Worm (Caenorhabditis elegans) whole organism, midembryonic: ENCODE results near the gene C34E10.10.

Experiments used
- T22C8.4 ChIP-seq: fragments of 200-800 bp; sonication (Bioruptor generic); IDR thresholded peaks from 2 replicates; pipeline ENCODE4 v1.3.6; 2022; ENCODE audit warnings: missing genetic modification characterization, missing compliant biosample characterization
- cog-1 ChIP-seq: sonication (generic microtip); optimal IDR thresholded peaks from 2 replicates; lab custom pipeline; 2016; ENCODE audit warnings: missing genetic modification characterization, missing compliant biosample characterization
- flt-1 ChIP-seq: fragments of 200-800 bp; sonication (Bioruptor generic); IDR thresholded peaks from 2 replicates; pipeline ENCODE4 v1.3.6; 2022; ENCODE audit warnings: missing genetic modification characterization, missing compliant biosample characterization
- klf-2 ChIP-seq: fragments of 200-800 bp; sonication (Bioruptor generic); conservative IDR thresholded peaks from 2 replicates; pipeline ENCODE4 v1.3.6; 2022; ENCODE audit warnings: missing genetic modification reagents, missing genetic modification characterization, missing compliant biosample characterization
- ztf-23 ChIP-seq: fragments of 200-800 bp; sonication (Bioruptor generic); IDR thresholded peaks from 2 replicates; pipeline ENCODE4 v1.3.6; 2022; ENCODE audit warnings: missing genetic modification reagents, missing genetic modification characterization, missing compliant biosample characterization

DNA sequence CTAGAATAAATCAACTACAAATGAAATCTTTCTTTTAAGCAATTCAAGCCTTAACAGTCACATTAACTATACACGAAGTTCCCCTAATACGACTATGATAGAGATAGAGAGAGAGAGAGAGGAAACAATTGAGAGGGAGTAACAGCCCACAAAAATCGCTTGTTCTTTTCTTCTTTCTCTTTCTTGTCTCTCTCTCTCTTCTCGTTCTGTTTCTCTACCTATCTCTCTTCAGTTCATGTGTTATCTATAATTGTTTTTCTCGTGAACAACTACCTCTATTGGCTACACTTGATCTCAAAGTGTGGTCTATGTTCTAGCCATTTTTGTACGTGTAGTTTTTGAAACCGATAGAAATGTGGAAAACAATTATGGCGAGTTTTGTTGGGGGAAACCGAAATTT lies 25.0 kb downstream of the C34E10.10 start:
- TF ChIP-seq ztf-23 (GFP tag; lab: Robert Waterston, UW) (no peak), flt-1 (GFP tag; lab: Robert Waterston, UW) (no peak), T22C8.4 (GFP tag; lab: Robert Waterston, UW) (no peak), cog-1 (no peak), klf-2 (GFP tag; lab: Robert Waterston, UW) (no peak)
